Fruit fly (Drosophila melanogaster) whole organism, embryonic: ENCODE measurements around the gene Sps2.
A peak's percentile ranks its signal among the peaks of the same experiment; 100 is the strongest.

ENCODE experiments used
- Abd-B ChIP-seq: fragments of 200-800 bp; sonication (Bioruptor generic); optimal IDR thresholded peaks from 2 replicates; lab custom pipeline; 2018; ENCODE audit warnings: missing biosample characterization, mild to moderate bottlenecking, missing genetic modification characterization, moderate library complexity
- BEAF-32 ChIP-seq: fragments of 200-800 bp; sonication (Bioruptor generic); optimal IDR thresholded peaks from 3 replicates; lab custom pipeline; 2017; ENCODE audit warnings: missing biosample characterization, missing genetic modification characterization, mild to moderate bottlenecking, moderate library complexity, missing genetic modification reagents
- CG10321 ChIP-seq: fragments of 200-800 bp; sonication (Bioruptor generic); IDR thresholded peaks from 2 replicates; pipeline ENCODE4 v1.3.6; 2022; ENCODE audit warnings: missing biosample characterization, missing genetic modification characterization
- CG13296 ChIP-seq: fragments of 200-800 bp; sonication (Bioruptor generic); optimal IDR thresholded peaks from 3 replicates; lab custom pipeline; 2018; ENCODE audit warnings: missing biosample characterization, mild to moderate bottlenecking, missing genetic modification characterization
- CG1603 ChIP-seq: fragments of 200-800 bp; sonication (Bioruptor generic); optimal IDR thresholded peaks from 2 replicates; lab custom pipeline; 2019; ENCODE audit warnings: missing biosample characterization, mild to moderate bottlenecking, missing genetic modification characterization, moderate library complexity
- CG17359 ChIP-seq: fragments of 200-800 bp; sonication (Bioruptor generic); optimal IDR thresholded peaks from 3 replicates; lab custom pipeline; 2018; ENCODE audit warnings: missing biosample characterization, mild to moderate bottlenecking, missing genetic modification characterization, moderate library complexity
- CG17802 ChIP-seq: fragments of 200-800 bp; sonication (Bioruptor generic); optimal IDR thresholded peaks from 2 replicates; lab custom pipeline; 2018; ENCODE audit warnings: missing biosample characterization, mild to moderate bottlenecking, missing genetic modification characterization, moderate library complexity
- CG18764 ChIP-seq: fragments of 200-800 bp; sonication (Bioruptor generic); optimal IDR thresholded peaks from 3 replicates; lab custom pipeline; 2016; ENCODE audit warnings: missing biosample characterization, missing genetic modification characterization
- CG2116 ChIP-seq: fragments of 200-800 bp; sonication (Bioruptor generic); optimal IDR thresholded peaks from 3 replicates; lab custom pipeline; 2018; ENCODE audit warnings: missing biosample characterization, mild to moderate bottlenecking, missing genetic modification characterization
- CG2875 ChIP-seq: fragments of 200-800 bp; sonication (Bioruptor generic); optimal IDR thresholded peaks from 2 replicates; lab custom pipeline; 2017; ENCODE audit warnings: missing biosample characterization, mild to moderate bottlenecking, missing genetic modification characterization, missing genetic modification reagents
- CG30020 ChIP-seq: fragments of 200-800 bp; optimal IDR thresholded peaks from 2 replicates; lab custom pipeline; 2019; ENCODE audit warnings: missing biosample characterization, mild to moderate bottlenecking, missing genetic modification characterization, moderate library complexity
- CG30403 ChIP-seq: fragments of 200-800 bp; sonication (Bioruptor generic); optimal IDR thresholded peaks from 3 replicates; lab custom pipeline; 2016; ENCODE audit warnings: missing biosample characterization, missing genetic modification characterization
- CG34224 ChIP-seq: fragments of 200-800 bp; sonication (Bioruptor generic); IDR thresholded peaks from 3 replicates; pipeline ENCODE4 v1.3.6; 2022; ENCODE audit warnings: missing biosample characterization, missing genetic modification characterization; ENCODE audit not compliant: partially characterized antibody
- CG4360 ChIP-seq: fragments of 200-800 bp; sonication (Bioruptor generic); IDR thresholded peaks from 2 replicates; pipeline ENCODE4 v1.3.6; 2022; ENCODE audit warnings: missing biosample characterization, missing genetic modification characterization
- CG6654 ChIP-seq: fragments of 200-800 bp; sonication (Bioruptor generic); optimal IDR thresholded peaks from 2 replicates; lab custom pipeline; 2017; ENCODE audit warnings: missing biosample characterization, mild to moderate bottlenecking, missing genetic modification characterization
- CG6813 ChIP-seq: fragments of 200-800 bp; sonication (Bioruptor generic); optimal IDR thresholded peaks from 2 replicates; lab custom pipeline; 2017; ENCODE audit warnings: missing biosample characterization, missing genetic modification characterization, mild to moderate bottlenecking, moderate library complexity, missing genetic modification reagents
- CG7271 ChIP-seq: fragments of 200-800 bp; sonication (Bioruptor generic); optimal IDR thresholded peaks from 2 replicates; lab custom pipeline; 2018; ENCODE audit warnings: missing biosample characterization, mild to moderate bottlenecking, missing genetic modification characterization, moderate library complexity
- CG7556 ChIP-seq: fragments of 200-800 bp; sonication (Bioruptor generic); optimal IDR thresholded peaks from 2 replicates; lab custom pipeline; 2017; ENCODE audit warnings: missing biosample characterization, mild to moderate bottlenecking, missing genetic modification characterization
- CG7963 ChIP-seq: fragments of 200-800 bp; sonication (Bioruptor generic); IDR thresholded peaks from 3 replicates; pipeline ENCODE4 v1.3.6; 2022; ENCODE audit warnings: missing biosample characterization, missing genetic modification characterization; ENCODE audit not compliant: partially characterized antibody
- CG8089 ChIP-seq: fragments of 200-800 bp; sonication (Bioruptor generic); optimal IDR thresholded peaks from 3 replicates; lab custom pipeline; 2016; ENCODE audit warnings: missing biosample characterization, missing genetic modification characterization
- CG8290 ChIP-seq, 3 experiments: fragments of 200-800 bp; sonication (Bioruptor generic); optimal IDR thresholded peaks; 2 replicates each; lab custom pipeline; 2016 to 2019; ENCODE audit warnings: missing biosample characterization in 3 of 3, missing genetic modification characterization in 3 of 3, mild to moderate bottlenecking in 2 of 3, moderate library complexity in 1 of 3
- Dek ChIP-seq: fragments of 200-800 bp; sonication (Bioruptor generic); optimal IDR thresholded peaks from 3 replicates; lab custom pipeline; 2019; ENCODE audit warnings: missing biosample characterization, mild to moderate bottlenecking, missing genetic modification characterization, moderate library complexity
- Doc3 ChIP-seq: fragments of 200-800 bp; sonication (Bioruptor generic); IDR thresholded peaks from 3 replicates; pipeline ENCODE4 v1.3.6; 2022; ENCODE audit warnings: missing biosample characterization, missing genetic modification characterization; ENCODE audit not compliant: partially characterized antibody
- Dp ChIP-seq: fragments of 200-800 bp; sonication (Bioruptor generic); optimal IDR thresholded peaks from 2 replicates; lab custom pipeline; 2018; ENCODE audit warnings: missing biosample characterization, mild to moderate bottlenecking, missing genetic modification characterization, moderate library complexity
- Elba2 ChIP-seq: fragments of 200-800 bp; sonication (Bioruptor generic); optimal IDR thresholded peaks from 3 replicates; lab custom pipeline; 2016; ENCODE audit warnings: missing biosample characterization, missing genetic modification characterization
- MESR4 ChIP-seq: fragments of 200-800 bp; sonication (Bioruptor generic); optimal IDR thresholded peaks from 2 replicates; lab custom pipeline; 2018; ENCODE audit warnings: missing biosample characterization, mild to moderate bottlenecking, missing genetic modification characterization, moderate library complexity
- MTF-1 ChIP-seq: fragments of 200-800 bp; sonication (Bioruptor generic); optimal IDR thresholded peaks from 2 replicates; lab custom pipeline; 2018; ENCODE audit warnings: missing biosample characterization, mild to moderate bottlenecking, missing genetic modification characterization, borderline replicate concordance
- Nf-YA ChIP-seq: fragments of 200-800 bp; sonication (Bioruptor generic); IDR thresholded peaks from 2 replicates; pipeline ENCODE4 v1.3.6; 2022; ENCODE audit warnings: missing biosample characterization, missing genetic modification characterization
- NfI ChIP-seq: fragments of 200-800 bp; sonication (Bioruptor generic); optimal IDR thresholded peaks from 3 replicates; lab custom pipeline; 2018; ENCODE audit warnings: missing biosample characterization, mild to moderate bottlenecking, missing genetic modification characterization, moderate library complexity
- bigmax ChIP-seq: fragments of 200-800 bp; sonication (Bioruptor generic); optimal IDR thresholded peaks from 2 replicates; lab custom pipeline; 2018; ENCODE audit warnings: missing biosample characterization, mild to moderate bottlenecking, missing genetic modification characterization
- chinmo ChIP-seq: fragments of 200-800 bp; sonication (Bioruptor generic); IDR thresholded peaks from 4 replicates; pipeline ENCODE4 v1.3.6; 2022; ENCODE audit warnings: missing biosample characterization, missing genetic modification characterization; ENCODE audit not compliant: partially characterized antibody
- crc ChIP-seq: fragments of 200-800 bp; sonication (Bioruptor generic); optimal IDR thresholded peaks from 2 replicates; lab custom pipeline; 2016; ENCODE audit warnings: missing biosample characterization, missing genetic modification characterization
- croc ChIP-seq: fragments of 200-800 bp; sonication (Bioruptor generic); conservative IDR thresholded peaks from 3 replicates; pipeline ENCODE4 v1.3.6; 2022; ENCODE audit warnings: missing biosample characterization, missing genetic modification characterization
- crp ChIP-seq, 2 experiments: fragments of 200-800 bp; sonication (Bioruptor generic); optimal IDR thresholded peaks; 2 replicates in 1 of 2; 3 replicates in 1 of 2; lab custom pipeline; 2017; ENCODE audit warnings: missing biosample characterization in 2 of 2, missing genetic modification characterization in 2 of 2, mild to moderate bottlenecking in 1 of 2, moderate library complexity in 1 of 2
- dmrt11E ChIP-seq: fragments of 200-800 bp; sonication (Bioruptor generic); optimal IDR thresholded peaks from 3 replicates; lab custom pipeline; 2018; ENCODE audit warnings: missing biosample characterization, mild to moderate bottlenecking, missing genetic modification characterization, moderate library complexity
- fd3F ChIP-seq: fragments of 200-800 bp; sonication (Bioruptor generic); optimal IDR thresholded peaks from 2 replicates; lab custom pipeline; 2018; ENCODE audit warnings: missing biosample characterization, mild to moderate bottlenecking, missing genetic modification characterization, moderate library complexity
- gfzf ChIP-seq: fragments of 200-800 bp; sonication (Bioruptor generic); optimal IDR thresholded peaks from 2 replicates; lab custom pipeline; 2016; ENCODE audit warnings: missing biosample characterization, mild to moderate bottlenecking, missing genetic modification characterization, moderate library complexity
- grau ChIP-seq: fragments of 200-800 bp; optimal IDR thresholded peaks from 3 replicates; lab custom pipeline; 2019; ENCODE audit warnings: missing biosample characterization, mild to moderate bottlenecking, missing genetic modification characterization, moderate library complexity
- grn ChIP-seq: fragments of 200-800 bp; sonication (Bioruptor generic); optimal IDR thresholded peaks from 3 replicates; lab custom pipeline; 2017; ENCODE audit warnings: missing biosample characterization, missing genetic modification characterization
- hb ChIP-seq: fragments of 200-800 bp; sonication (Bioruptor generic); IDR thresholded peaks from 3 replicates; pipeline ENCODE4 v1.3.6; 2022; ENCODE audit warnings: missing biosample characterization, missing genetic modification characterization; ENCODE audit not compliant: partially characterized antibody
- hth ChIP-seq: fragments of >200 bp; optimal IDR thresholded peaks from 2 replicates; lab custom pipeline; 2017; ENCODE audit warnings: inconsistent platforms
- kni ChIP-seq: fragments of 200-800 bp; sonication (Bioruptor generic); optimal IDR thresholded peaks from 3 replicates; lab custom pipeline; 2017; ENCODE audit warnings: mild to moderate bottlenecking, missing biosample characterization, missing genetic modification reagents, missing genetic modification characterization
- lab ChIP-seq: fragments of 200-800 bp; sonication (Bioruptor generic); optimal IDR thresholded peaks from 3 replicates; lab custom pipeline; 2017; ENCODE audit warnings: missing biosample characterization, missing genetic modification characterization, mild to moderate bottlenecking, moderate library complexity, missing genetic modification reagents
- pfk ChIP-seq: fragments of 200-800 bp; sonication (Bioruptor generic); optimal IDR thresholded peaks from 2 replicates; lab custom pipeline; 2018; ENCODE audit warnings: missing biosample characterization, mild to moderate bottlenecking, missing genetic modification characterization, moderate library complexity
- scrt ChIP-seq: fragments of 200-800 bp; sonication (Bioruptor generic); optimal IDR thresholded peaks from 2 replicates; lab custom pipeline; 2018; ENCODE audit warnings: missing biosample characterization, mild to moderate bottlenecking, missing genetic modification characterization, moderate library complexity
- sens ChIP-seq: fragments of 200-800 bp; sonication (Bioruptor generic); peaks from one replicate; lab custom pipeline; 2016; ENCODE audit warnings: missing biosample characterization, missing genetic modification characterization
- sima ChIP-seq: fragments of 200-800 bp; sonication (Bioruptor generic); optimal IDR thresholded peaks from 2 replicates; lab custom pipeline; 2016; ENCODE audit warnings: missing biosample characterization, missing genetic modification characterization
- slou ChIP-seq: fragments of 200-800 bp; sonication (Bioruptor generic); optimal IDR thresholded peaks from 3 replicates; lab custom pipeline; 2016; ENCODE audit warnings: missing biosample characterization, missing genetic modification characterization
- zen ChIP-seq: fragments of 200-800 bp; sonication (Bioruptor generic); optimal IDR thresholded peaks from 3 replicates; lab custom pipeline; 2018; ENCODE audit warnings: missing biosample characterization, mild to moderate bottlenecking, missing genetic modification characterization, moderate library complexity

Gene Sps2

dm6 chr2L:10311822-10312221 lies 30.6 kb upstream of the Sps2 start (continued):
- TF ChIP-seq CG6654 (no peak), hb (GFP tag; lab: Robert Waterston, UW) (no peak), CG18764 (GFP tag; lab: Kevin White, UChicago) (no peak), pfk (GFP tag; lab: Kevin White, UChicago) (peak; percentile 95), BEAF-32 (peak; percentile 52), CG8290 (GFP tag; optimal IDR thresholded peaks at IDR 0.05; lab: Kevin White, UChicago) (no peak), CG8290 (tag; optimal IDR thresholded peaks at IDR 0.05; lab: Kevin White, UChicago) (peak in 1 of 2 experiments; percentile 4), CG8089 (GFP tag; lab: Kevin White, UChicago) (no peak), Abd-B (GFP tag; lab: Kevin White, UChicago) (no peak), Nf-YA (no peak), scrt (GFP tag; lab: Kevin White, UChicago) (no peak), hth (lab: Kevin White, UChicago) (no peak), slou (no peak), CG34224 (GFP tag; lab: Robert Waterston, UW) (0 out of 3 replicates have a peak, but pooled peaks have one; percentile 12), sens (peak; percentile 72), Dek (tag; lab: Kevin White, UChicago) (no peak), CG2116 (GFP tag; lab: Kevin White, UChicago) (peak; percentile 44), MTF-1 (GFP tag; lab: Kevin White, UChicago) (no peak), Dp (GFP tag; lab: Kevin White, UChicago) (peak; percentile 41), CG2875 (GFP tag; lab: Kevin White, UChicago) (no peak), croc (GFP tag; lab: Robert Waterston, UW) (no peak), bigmax (peak; percentile 7), crp (GFP tag; optimal IDR thresholded peaks at IDR 0.05; lab: Kevin White, UChicago) (peak in 1 of 2 experiments; percentile 60), grn (GFP tag; lab: Kevin White, UChicago) (no peak), CG1603 (peak; percentile 99), CG7556 (no peak), CG13296 (GFP tag; lab: Kevin White, UChicago) (peak; percentile 2), chinmo (GFP tag; lab: Robert Waterston, UW) (0 out of 4 replicates have a peak, but pooled peaks have one; percentile 50), CG30020 (tag; lab: Kevin White, UChicago) (peak; percentile 97), crc (GFP tag; lab: Kevin White, UChicago) (no peak), NfI (GFP tag; lab: Kevin White, UChicago) (no peak), MESR4 (GFP tag; lab: Kevin White, UChicago) (peak; percentile 83), fd3F (no peak), dmrt11E (no peak), CG6813 (GFP tag; lab: Kevin White, UChicago) (no peak), CG17359 (tag; lab: Kevin White, UChicago) (no peak), Elba2 (GFP tag; lab: Kevin White, UChicago) (peak; percentile 27), CG7963 (no peak), CG17802 (tag; lab: Kevin White, UChicago) (peak; percentile 34), lab (GFP tag; lab: Kevin White, UChicago) (no peak), zen (tag; lab: Kevin White, UChicago) (peak; percentile 26), CG7271 (no peak), CG30403 (GFP tag; lab: Kevin White, UChicago) (no peak), kni (GFP tag; lab: Kevin White, UChicago) (no peak), CG4360 (no peak), grau (tag; lab: Kevin White, UChicago) (no peak), gfzf (GFP tag; lab: Kevin White, UChicago) (peak; percentile 76), CG10321 (GFP tag; lab: Robert Waterston, UW) (no peak), sima (no peak), Doc3 (GFP tag; lab: Robert Waterston, UW) (no peak)
